Worm (Caenorhabditis elegans) whole organism, L4 larva: ENCODE data around the gene C09B8.3.
A peak's percentile ranks its signal among the peaks of the same experiment; 100 is the strongest.

Experiments
- D1046.2 ChIP-seq: fragments of 200-800 bp; sonication (Bioruptor generic); IDR thresholded peaks from 2 replicates; pipeline ENCODE4 v1.3.6; 2022; ENCODE audit warnings: missing genetic modification characterization, missing compliant biosample characterization
- F10B5.3 ChIP-seq: sonication (generic microtip); optimal IDR thresholded peaks from 2 replicates; lab custom pipeline; 2016; ENCODE audit warnings: mild to moderate bottlenecking, missing genetic modification characterization, missing compliant biosample characterization
- F49E8.2 ChIP-seq: sonication (generic microtip); optimal IDR thresholded peaks from 2 replicates; lab custom pipeline; 2016; ENCODE audit warnings: missing compliant biosample characterization, mild to moderate bottlenecking, missing genetic modification characterization, borderline replicate concordance
- T20F7.1 ChIP-seq: fragments of 200-800 bp; sonication (Bioruptor generic); optimal IDR thresholded peaks from 2 replicates; lab custom pipeline; 2018; ENCODE audit warnings: mild to moderate bottlenecking, missing genetic modification characterization, missing compliant biosample characterization
- T26A8.4 ChIP-seq: fragments of 200-800 bp; sonication (Bioruptor generic); IDR thresholded peaks from 2 replicates; pipeline ENCODE4 v1.3.6; 2022; ENCODE audit warnings: missing genetic modification characterization, missing compliant biosample characterization
- Y105C5A.15 ChIP-seq: fragments of 200-800 bp; sonication (Bioruptor generic); IDR thresholded peaks from 2 replicates; pipeline ENCODE4 v1.3.6; 2022; ENCODE audit warnings: missing genetic modification characterization, missing compliant biosample characterization
- Y48G9A.11 ChIP-seq: fragments of 200-800 bp; sonication (Bioruptor generic); IDR thresholded peaks from 2 replicates; pipeline ENCODE4 v1.3.6; 2022; ENCODE audit warnings: missing genetic modification reagents, missing genetic modification characterization, missing compliant biosample characterization
- ZK337.2 ChIP-seq: fragments of 200-800 bp; sonication (Bioruptor generic); IDR thresholded peaks from 2 replicates; pipeline ENCODE4 v1.3.6; 2022; ENCODE audit warnings: missing genetic modification reagents, missing genetic modification characterization, missing compliant biosample characterization
- ceh-20 ChIP-seq: fragments of 200-800 bp; sonication (Bioruptor generic); IDR thresholded peaks from 2 replicates; pipeline ENCODE4 v1.3.6; 2022; ENCODE audit warnings: missing genetic modification reagents, missing genetic modification characterization, missing compliant biosample characterization
- ceh-28 ChIP-seq: fragments of 150-350 bp; optimal IDR thresholded peaks from 2 replicates; lab custom pipeline; 2014; ENCODE audit warnings: missing biosample characterization, missing genetic modification reagents, missing genetic modification characterization
- ceh-32 ChIP-seq: sonication (generic microtip); optimal IDR thresholded peaks from 2 replicates; lab custom pipeline; 2016; ENCODE audit warnings: mild to moderate bottlenecking, missing genetic modification characterization, missing compliant biosample characterization; ENCODE audit not compliant: poor library complexity
- ceh-62 ChIP-seq: sonication (generic microtip); optimal IDR thresholded peaks from 2 replicates; lab custom pipeline; 2017; ENCODE audit warnings: missing biosample characterization, missing genetic modification characterization
- cey-2 ChIP-seq: sonication (generic microtip); optimal IDR thresholded peaks from 3 replicates; lab custom pipeline; 2017; ENCODE audit warnings: missing genetic modification characterization, mild to moderate bottlenecking, missing compliant biosample characterization, antibody characterized with exemption, borderline replicate concordance; ENCODE audit not compliant: insufficient read depth
- ctbp-1 ChIP-seq: fragments of 200-800 bp; sonication (Bioruptor generic); IDR thresholded peaks from 2 replicates; pipeline ENCODE4 v1.3.6; 2022; ENCODE audit warnings: missing genetic modification reagents, missing genetic modification characterization, missing compliant biosample characterization
- daf-12 ChIP-seq: fragments of 150-350 bp; optimal IDR thresholded peaks from 2 replicates; lab custom pipeline; 2014; ENCODE audit warnings: missing biosample characterization, missing genetic modification reagents, missing genetic modification characterization
- daf-16 ChIP-seq, 3 experiments: sonication (generic microtip); optimal IDR thresholded peaks; 2 replicates each; lab custom pipeline; 2016 to 2017; ENCODE audit warnings: missing genetic modification characterization in 3 of 3, missing genetic modification reagents in 3 of 3, mild to moderate bottlenecking in 2 of 3, missing compliant biosample characterization in 2 of 3, missing biosample characterization in 1 of 3, moderate library complexity in 1 of 3
- daf-19 ChIP-seq: fragments of 200-800 bp; sonication (Bioruptor generic); conservative IDR thresholded peaks from 2 replicates; pipeline ENCODE4 v1.3.6; 2022; ENCODE audit warnings: missing genetic modification characterization, missing compliant biosample characterization
- daf-8 ChIP-seq: fragments of 200-800 bp; sonication (Bioruptor generic); IDR thresholded peaks from 2 replicates; pipeline ENCODE4 v1.3.6; 2022; ENCODE audit warnings: missing genetic modification characterization, missing compliant biosample characterization
- dmd-9 ChIP-seq: fragments of 200-800 bp; sonication (Bioruptor generic); IDR thresholded peaks from 2 replicates; pipeline ENCODE4 v1.3.6; 2022; ENCODE audit warnings: missing genetic modification reagents, missing genetic modification characterization, missing compliant biosample characterization
- fkh-10 ChIP-seq: fragments of 150-350 bp; optimal IDR thresholded peaks from 2 replicates; lab custom pipeline; 2014; ENCODE audit warnings: missing biosample characterization, missing genetic modification reagents, missing genetic modification characterization
- hif-1 ChIP-seq, 2 experiments: sonication (generic microtip); optimal IDR thresholded peaks; 2 replicates each; lab custom pipeline; 2016 to 2017; ENCODE audit warnings: missing compliant biosample characterization in 2 of 2, missing genetic modification characterization in 2 of 2, missing genetic modification reagents in 2 of 2, missing genotype in 2 of 2, mild to moderate bottlenecking in 1 of 2
- hmg-1.1 ChIP-seq: fragments of 200-800 bp; sonication (Bioruptor generic); IDR thresholded peaks from 2 replicates; pipeline ENCODE4 v1.3.6; 2022; ENCODE audit warnings: missing genetic modification reagents, missing genetic modification characterization, missing compliant biosample characterization
- jun-1 ChIP-seq: fragments of 150-350 bp; optimal IDR thresholded peaks from 2 replicates; lab custom pipeline; 2014; ENCODE audit warnings: missing biosample characterization, missing genetic modification reagents, missing genetic modification characterization
- lim-7 ChIP-seq: fragments of 200-800 bp; sonication (Bioruptor generic); IDR thresholded peaks from 2 replicates; pipeline ENCODE4 v1.3.6; 2022; ENCODE audit warnings: missing genetic modification characterization, missing compliant biosample characterization
- lin-13 ChIP-seq: fragments of 150-350 bp; optimal IDR thresholded peaks from 2 replicates; lab custom pipeline; 2014; ENCODE audit warnings: missing biosample characterization, missing genetic modification reagents, missing genetic modification characterization
- lin-38 ChIP-seq: fragments of 200-800 bp; sonication (Bioruptor generic); IDR thresholded peaks from 2 replicates; pipeline ENCODE4 v1.3.6; 2022; ENCODE audit warnings: missing genetic modification reagents, missing genetic modification characterization, missing compliant biosample characterization
- lin-39 ChIP-seq: fragments of 150-350 bp; optimal IDR thresholded peaks from 2 replicates; lab custom pipeline; 2014; ENCODE audit warnings: missing biosample characterization, missing genetic modification reagents, missing genetic modification characterization
- lir-3 ChIP-seq: sonication (generic microtip); optimal IDR thresholded peaks from 2 replicates; lab custom pipeline; 2016; ENCODE audit warnings: mild to moderate bottlenecking, missing genetic modification characterization, missing compliant biosample characterization
- lsy-2 ChIP-seq, 2 experiments: fragments of 150-350 bp in 1 of 2; sonication (generic microtip) in 1 of 2; optimal IDR thresholded peaks; 2 replicates each; lab custom pipeline; 2014 to 2017; ENCODE audit warnings: missing biosample characterization in 2 of 2, missing genetic modification characterization in 2 of 2
- mdt-29 ChIP-seq: fragments of 200-800 bp; sonication (Bioruptor generic); IDR thresholded peaks from 2 replicates; pipeline ENCODE4 v1.3.6; 2022; ENCODE audit warnings: missing genetic modification reagents, missing genetic modification characterization, missing compliant biosample characterization
- mes-2 ChIP-seq: sonication (generic microtip); optimal IDR thresholded peaks from 2 replicates; lab custom pipeline; 2016; ENCODE audit warnings: missing genotype, mild to moderate bottlenecking, missing genetic modification characterization, missing compliant biosample characterization; ENCODE audit not compliant: poor library complexity, severe bottlenecking
- nhr-10 ChIP-seq: fragments of 150-350 bp; optimal IDR thresholded peaks from 2 replicates; lab custom pipeline; 2014; ENCODE audit warnings: missing biosample characterization, missing genetic modification characterization
- nhr-102 ChIP-seq: sonication (generic microtip); optimal IDR thresholded peaks from 2 replicates; lab custom pipeline; 2016; ENCODE audit warnings: mild to moderate bottlenecking, missing genetic modification characterization, moderate library complexity, missing compliant biosample characterization
- nhr-237 ChIP-seq: sonication (generic microtip); optimal IDR thresholded peaks from 2 replicates; lab custom pipeline; 2017; ENCODE audit warnings: missing biosample characterization, missing genetic modification characterization
- nhr-28 ChIP-seq: fragments of 150-350 bp; optimal IDR thresholded peaks from 2 replicates; lab custom pipeline; 2014; ENCODE audit warnings: missing biosample characterization, missing genetic modification characterization
- nhr-41 ChIP-seq: fragments of 200-800 bp; sonication (Bioruptor generic); IDR thresholded peaks from 2 replicates; pipeline ENCODE4 v1.3.6; 2022; ENCODE audit warnings: missing genetic modification reagents, missing genetic modification characterization, missing compliant biosample characterization
- nhr-48 ChIP-seq: sonication (generic microtip); optimal IDR thresholded peaks from 2 replicates; lab custom pipeline; 2016; ENCODE audit warnings: mild to moderate bottlenecking, missing genetic modification characterization, missing compliant biosample characterization
- nhr-6 ChIP-seq: fragments of 150-350 bp; optimal IDR thresholded peaks from 2 replicates; lab custom pipeline; 2014; ENCODE audit warnings: missing biosample characterization, missing genetic modification characterization
- nhr-76 ChIP-seq: fragments of 150-350 bp; optimal IDR thresholded peaks from 2 replicates; lab custom pipeline; 2014; ENCODE audit warnings: missing biosample characterization, missing genetic modification characterization
- nhr-77 ChIP-seq: fragments of 150-350 bp; optimal IDR thresholded peaks from 2 replicates; lab custom pipeline; 2014; ENCODE audit warnings: missing biosample characterization, missing genetic modification characterization
- pha-4 ChIP-seq, 2 experiments: fragments of 150-350 bp in 1 of 2; fragments of 200-800 bp in 1 of 2; sonication (Bioruptor generic) in 1 of 2; IDR thresholded peaks in 1 of 2; optimal IDR thresholded peaks in 1 of 2; 2 replicates each; pipeline versions ENCODE4 v1.3.6 to Lab custom; 2014 to 2022; ENCODE audit warnings: missing genetic modification characterization in 2 of 2, missing genetic modification reagents in 2 of 2, missing biosample characterization in 1 of 2, missing compliant biosample characterization in 1 of 2
- pqm-1 ChIP-seq: sonication (generic microtip); optimal IDR thresholded peaks from 2 replicates; lab custom pipeline; 2017; ENCODE audit warnings: missing biosample characterization, missing genetic modification characterization
- rbr-2 ChIP-seq: sonication (generic microtip); optimal IDR thresholded peaks from 2 replicates; lab custom pipeline; 2016; ENCODE audit warnings: missing genotype, missing genetic modification characterization, missing compliant biosample characterization
- saeg-2 ChIP-seq: fragments of 200-800 bp; sonication (Bioruptor generic); IDR thresholded peaks from 2 replicates; pipeline ENCODE4 v1.3.6; 2022; ENCODE audit warnings: missing genetic modification reagents, missing genetic modification characterization, missing compliant biosample characterization
- sdz-12 ChIP-seq: fragments of 200-800 bp; sonication (Bioruptor generic); optimal IDR thresholded peaks from 2 replicates; lab custom pipeline; 2018; ENCODE audit warnings: mild to moderate bottlenecking, missing genetic modification characterization, missing compliant biosample characterization
- skn-1 ChIP-seq: fragments of 150-350 bp; optimal IDR thresholded peaks from 2 replicates; lab custom pipeline; 2014; ENCODE audit warnings: missing biosample characterization, missing genetic modification characterization
- spr-3 ChIP-seq: fragments of 200-800 bp; sonication (Bioruptor generic); optimal IDR thresholded peaks from 2 replicates; lab custom pipeline; 2018; ENCODE audit warnings: mild to moderate bottlenecking, missing genetic modification characterization, missing compliant biosample characterization
- zip-2 ChIP-seq: fragments of 150-350 bp; optimal IDR thresholded peaks from 2 replicates; lab custom pipeline; 2014; ENCODE audit warnings: missing biosample characterization, missing genetic modification characterization

The C09B8.3 gene

ce11 chrX:6010573-6010972 lies at the start of gene C09B8.3:
C09B8.3 (minus strand) TSS chrX:6010673.
- TF ChIP-seq hif-1 (tag; optimal IDR thresholded peaks at IDR 0.05; lab: Kevin White, UChicago) = no peak
- TF ChIP-seq ceh-32 (tag; lab: Kevin White, UChicago) = no peak
- no peak for TF ChIP-seq Y105C5A.15
- TF ChIP-seq pha-4 (GFP tag; IDR thresholded peaks at IDR 0.05; lab: Robert Waterston, UW) = no peak
- no peak for TF ChIP-seq pha-4 (tag; optimal IDR thresholded peaks at IDR 0.05; lab: Kevin White, UChicago)
- TF ChIP-seq lin-13 (GFP tag; lab: Kevin White, UChicago) = no peak
- no peak for TF ChIP-seq mes-2 (tag; lab: Kevin White, UChicago)
- no peak for TF ChIP-seq ceh-28 (tag; lab: Kevin White, UChicago)
- TF ChIP-seq dmd-9 = no peak
- no peak for TF ChIP-seq nhr-6
- no peak for TF ChIP-seq lsy-2 (tag; optimal IDR thresholded peaks at IDR 0.05; lab: Kevin White, UChicago)
- no peak for TF ChIP-seq ceh-62
- no peak for TF ChIP-seq nhr-77 (tag; lab: Kevin White, UChicago)
- no peak for TF ChIP-seq nhr-28 (tag; lab: Kevin White, UChicago)
- TF ChIP-seq nhr-237 = no peak
- TF ChIP-seq nhr-102 = no peak
- no peak for TF ChIP-seq ZK337.2
- TF ChIP-seq skn-1 = no peak
- no peak for TF ChIP-seq sdz-12 (GFP tag; lab: Kevin White, UChicago)
- no peak for TF ChIP-seq nhr-41 (GFP tag; lab: Robert Waterston, UW)
- TF ChIP-seq lin-39 = no peak
- TF ChIP-seq, all 104 proteins: peak for 0

ce11 chrX:6059163-6059782 lies 48.8 kb upstream of the C09B8.3 start:
- TF ChIP-seq rbr-2 (tag; lab: Kevin White, UChicago) = no peak
- TF ChIP-seq ceh-20 (GFP tag; lab: Robert Waterston, UW) = no peak
- TF ChIP-seq nhr-76 = no peak
- TF ChIP-seq lim-7 (GFP tag; lab: Robert Waterston, UW) = no peak
- no peak for TF ChIP-seq fkh-10 (GFP tag; lab: Kevin White, UChicago)
- TF ChIP-seq daf-19 (GFP tag; lab: Robert Waterston, UW) = no peak
- TF ChIP-seq D1046.2 (GFP tag; lab: Robert Waterston, UW) = no peak
- peak; percentile 49 for TF ChIP-seq nhr-10 (tag; lab: Kevin White, UChicago)
- no peak for TF ChIP-seq T26A8.4 (GFP tag; lab: Robert Waterston, UW)
- TF ChIP-seq nhr-48 (tag; lab: Kevin White, UChicago) = peak; percentile 77
- no peak for TF ChIP-seq Y48G9A.11 (GFP tag; lab: Robert Waterston, UW)
- TF ChIP-seq hif-1 (tag; optimal IDR thresholded peaks at IDR 0.05; lab: Kevin White, UChicago) = no peak
- TF ChIP-seq jun-1 = no peak
- TF ChIP-seq nhr-28 (tag; lab: Kevin White, UChicago) = peak; percentile 47
- peak; percentile 20 for TF ChIP-seq nhr-102
- no peak for TF ChIP-seq lin-38 (GFP tag; lab: Robert Waterston, UW)
- no peak for TF ChIP-seq lin-13 (GFP tag; lab: Kevin White, UChicago)
- TF ChIP-seq mdt-29 = no peak
- TF ChIP-seq T20F7.1 (GFP tag; lab: Kevin White, UChicago) = no peak
- no peak for TF ChIP-seq ceh-28 (tag; lab: Kevin White, UChicago)
- TF ChIP-seq ctbp-1 (GFP tag; lab: Robert Waterston, UW) = no peak
- no peak for TF ChIP-seq ceh-32 (tag; lab: Kevin White, UChicago)
- TF ChIP-seq lir-3 (tag; lab: Kevin White, UChicago) = no peak
- no peak for TF ChIP-seq mes-2 (tag; lab: Kevin White, UChicago)
- no peak for TF ChIP-seq daf-12 (tag; lab: Kevin White, UChicago)
- TF ChIP-seq pqm-1 (tag; lab: Kevin White, UChicago) = peak; percentile 51
- TF ChIP-seq cey-2 (tag; lab: Kevin White, UChicago) = no peak
- no peak for TF ChIP-seq spr-3
- TF ChIP-seq hmg-1.1 = no peak
- no peak for TF ChIP-seq zip-2 (tag; lab: Kevin White, UChicago)
- no peak for TF ChIP-seq saeg-2 (GFP tag; lab: Robert Waterston, UW)
- TF ChIP-seq nhr-6 = no peak
- no peak for TF ChIP-seq F10B5.3 (tag; lab: Kevin White, UChicago)
- no peak for TF ChIP-seq daf-16 (GFP tag; optimal IDR thresholded peaks at IDR 0.05; lab: Kevin White, UChicago)
- peak; percentile 88 for TF ChIP-seq daf-16 (tag; optimal IDR thresholded peaks at IDR 0.05; lab: Kevin White, UChicago)
- no peak for TF ChIP-seq daf-8 (GFP tag; lab: Robert Waterston, UW)
- no peak for TF ChIP-seq F49E8.2 (tag; lab: Kevin White, UChicago)
